Worm (Caenorhabditis elegans): ENCODE data around the gene pfk-1.2.

- TF ChIP-seq med-1 (GFP tag; optimal IDR thresholded peaks at IDR 0.05; ENCODE audit: insufficient read depth) (no peak), klf-2 (GFP tag; conservative IDR thresholded peaks at IDR 0.05) (no peak), ref-1 (GFP tag; conservative IDR thresholded peaks at IDR 0.05) (no peak), T22C8.4 (GFP tag; IDR thresholded peaks at IDR 0.05) (no peak), flt-1 (GFP tag; IDR thresholded peaks at IDR 0.05) (no peak), ztf-23 (GFP tag; IDR thresholded peaks at IDR 0.05) (no peak), ztf-29 (GFP tag; IDR thresholded peaks at IDR 0.05) (no peak), cog-1 (tag; optimal IDR thresholded peaks at IDR 0.05) (no peak)
Observed at ce11 chrV:9492460-9492859, 39.1 kb upstream of the pfk-1.2 start.
